Fruit fly (Drosophila melanogaster) whole organism, adult: ENCODE data around the gene CG1440.

Experiments used
- CG11617 ChIP-seq: fragments of 200-800 bp; sonication (Bioruptor generic); optimal IDR thresholded peaks from 2 replicates; lab custom pipeline; 2017; ENCODE audit warnings: mild to moderate bottlenecking, missing biosample characterization, missing genetic modification reagents, missing genetic modification characterization
- CG12768 ChIP-seq: fragments of 200-800 bp; sonication (Bioruptor generic); optimal IDR thresholded peaks from 2 replicates; lab custom pipeline; 2017; ENCODE audit warnings: missing biosample characterization, missing genetic modification characterization, mild to moderate bottlenecking, moderate library complexity, missing genetic modification reagents
- Clk ChIP-seq: fragments of 200-800 bp; sonication (Bioruptor generic); optimal IDR thresholded peaks from 2 replicates; lab custom pipeline; 2017; ENCODE audit warnings: missing biosample characterization, missing genetic modification characterization
- kay ChIP-seq: fragments of 200-800 bp; sonication (Bioruptor generic); peaks from one replicate; lab custom pipeline; 2016; ENCODE audit warnings: missing biosample characterization, missing genetic modification characterization, borderline replicate concordance

DNA sequence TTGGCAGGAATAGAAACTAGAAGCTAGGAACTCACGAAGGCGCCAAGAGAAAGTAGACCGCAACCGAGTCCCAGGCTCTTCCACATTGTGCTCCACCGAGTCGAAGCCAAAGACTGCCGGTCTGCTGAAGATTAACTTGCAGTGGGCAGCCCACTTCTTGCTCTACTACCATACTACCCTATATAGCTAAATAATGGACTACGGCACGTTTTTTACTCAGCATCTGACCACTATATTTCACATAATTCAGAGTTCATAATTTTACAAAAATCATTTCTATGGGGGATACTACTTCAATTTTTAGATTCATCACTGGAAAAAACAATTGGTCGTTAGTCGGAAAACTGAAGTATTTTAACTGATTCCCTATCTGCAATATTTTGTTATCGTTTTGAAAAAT, 3.1 kb upstream of the CG1440 start, which contains the start of gene CG32712:
- TF ChIP-seq kay (GFP tag; lab: Kevin White, UChicago) = no peak
- no peak for TF ChIP-seq Clk (GFP tag; lab: Kevin White, UChicago)
- no peak for TF ChIP-seq CG11617
- TF ChIP-seq CG12768 = no peak
